Fruit fly (Drosophila melanogaster) whole organism, embryonic: ENCODE data around the gene nmo.

ENCODE experiments used
- Bdp1 ChIP-seq: fragments of 200-800 bp; sonication (Bioruptor generic); optimal IDR thresholded peaks from 3 replicates; lab custom pipeline; 2016; ENCODE audit warnings: missing biosample characterization, missing genetic modification characterization
- CG10267 ChIP-seq: fragments of 200-800 bp; sonication (Bioruptor generic); optimal IDR thresholded peaks from 2 replicates; lab custom pipeline; 2018; ENCODE audit warnings: missing biosample characterization, mild to moderate bottlenecking, missing genetic modification characterization, moderate library complexity
- CG10321 ChIP-seq: fragments of 200-800 bp; sonication (Bioruptor generic); IDR thresholded peaks from 2 replicates; pipeline ENCODE4 v1.3.6; 2022; ENCODE audit warnings: missing biosample characterization, missing genetic modification characterization
- CG10654 ChIP-seq: fragments of 200-800 bp; sonication (Bioruptor generic); optimal IDR thresholded peaks from 2 replicates; lab custom pipeline; 2016; ENCODE audit warnings: missing biosample characterization, missing genetic modification characterization
- CG11085 ChIP-seq: fragments of 200-800 bp; sonication (Bioruptor generic); IDR thresholded peaks from 2 replicates; pipeline ENCODE4 v1.3.6; 2022; ENCODE audit warnings: missing biosample characterization, missing genetic modification characterization
- CG12299 ChIP-seq: fragments of 200-800 bp; sonication (Bioruptor generic); optimal IDR thresholded peaks from 2 replicates; lab custom pipeline; 2018; ENCODE audit warnings: missing biosample characterization, mild to moderate bottlenecking, missing genetic modification characterization
- CG13424 ChIP-seq: fragments of 200-800 bp; sonication (Bioruptor generic); optimal IDR thresholded peaks from 2 replicates; lab custom pipeline; 2019; ENCODE audit warnings: missing biosample characterization, mild to moderate bottlenecking, missing genetic modification characterization, moderate library complexity
- CG14441 ChIP-seq: fragments of 200-800 bp; sonication (Bioruptor generic); IDR thresholded peaks from 2 replicates; pipeline ENCODE4 v1.3.6; 2022; ENCODE audit warnings: missing biosample characterization, missing genetic modification characterization
- CG15479 ChIP-seq: fragments of 200-800 bp; sonication (Bioruptor generic); optimal IDR thresholded peaks from 3 replicates; lab custom pipeline; 2019; ENCODE audit warnings: missing biosample characterization, mild to moderate bottlenecking, missing genetic modification characterization, moderate library complexity
- CG18262 ChIP-seq: fragments of 200-800 bp; optimal IDR thresholded peaks from 3 replicates; lab custom pipeline; 2019; ENCODE audit warnings: missing biosample characterization, mild to moderate bottlenecking, missing genetic modification characterization, moderate library complexity
- CG18619 ChIP-seq: fragments of 200-800 bp; sonication (Bioruptor generic); optimal IDR thresholded peaks from 3 replicates; lab custom pipeline; 2017; ENCODE audit warnings: missing biosample characterization, mild to moderate bottlenecking, missing genetic modification characterization
- CG2120 ChIP-seq: fragments of 200-800 bp; sonication (Bioruptor generic); optimal IDR thresholded peaks from 3 replicates; lab custom pipeline; 2016; ENCODE audit warnings: missing biosample characterization, missing genetic modification characterization
- CG31365 ChIP-seq: fragments of 200-800 bp; sonication (Bioruptor generic); optimal IDR thresholded peaks from 2 replicates; lab custom pipeline; 2018; ENCODE audit warnings: missing biosample characterization, mild to moderate bottlenecking, missing genetic modification characterization
- CG3163 ChIP-seq: fragments of 200-800 bp; sonication (Bioruptor generic); optimal IDR thresholded peaks from 3 replicates; lab custom pipeline; 2016; ENCODE audit warnings: missing biosample characterization, missing genetic modification characterization
- CG32772 ChIP-seq: fragments of 200-800 bp; sonication (Bioruptor generic); IDR thresholded peaks from 2 replicates; pipeline ENCODE4 v1.3.6; 2022; ENCODE audit warnings: missing biosample characterization, missing genetic modification characterization
- CG33213 ChIP-seq: fragments of 200-800 bp; sonication (Bioruptor generic); optimal IDR thresholded peaks from 3 replicates; lab custom pipeline; 2016; ENCODE audit warnings: missing biosample characterization, missing genetic modification characterization
- CG4282 ChIP-seq: fragments of 200-800 bp; sonication (Bioruptor generic); optimal IDR thresholded peaks from 2 replicates; lab custom pipeline; 2016; ENCODE audit warnings: missing biosample characterization, missing genetic modification characterization
- CG5953 ChIP-seq: fragments of 200-800 bp; sonication (Bioruptor generic); IDR thresholded peaks from 2 replicates; pipeline ENCODE4 v1.3.6; 2022; ENCODE audit warnings: missing biosample characterization, missing genetic modification characterization
- CG6765 ChIP-seq: fragments of 200-800 bp; sonication (Bioruptor generic); optimal IDR thresholded peaks from 3 replicates; lab custom pipeline; 2017; ENCODE audit warnings: missing biosample characterization, mild to moderate bottlenecking, missing genetic modification characterization
- Camta ChIP-seq: fragments of 200-800 bp; sonication (Bioruptor generic); optimal IDR thresholded peaks from 2 replicates; lab custom pipeline; 2016; ENCODE audit warnings: missing biosample characterization, missing genetic modification characterization
- Dbx ChIP-seq: fragments of 200-800 bp; sonication (Bioruptor generic); IDR thresholded peaks from 3 replicates; pipeline ENCODE4 v1.3.6; 2022; ENCODE audit warnings: missing biosample characterization, missing genetic modification characterization
- Hr51 ChIP-seq, 2 experiments: fragments of 200-800 bp; sonication (Bioruptor generic); optimal IDR thresholded peaks; 2 replicates in 1 of 2; 3 replicates in 1 of 2; lab custom pipeline; 2016 to 2018; ENCODE audit warnings: missing biosample characterization in 2 of 2, missing genetic modification characterization in 2 of 2, mild to moderate bottlenecking in 1 of 2, moderate library complexity in 1 of 2
- Lhr ChIP-seq: fragments of 200-800 bp; sonication (Bioruptor generic); optimal IDR thresholded peaks from 3 replicates; lab custom pipeline; 2017; ENCODE audit warnings: mild to moderate bottlenecking, missing biosample characterization, missing genetic modification reagents, missing genetic modification characterization
- Lim3 ChIP-seq: fragments of 200-800 bp; sonication (Bioruptor generic); IDR thresholded peaks from 2 replicates; pipeline ENCODE4 v1.3.6; 2022; ENCODE audit warnings: missing biosample characterization, missing genetic modification characterization
- Lpt ChIP-seq: fragments of >200 bp; optimal IDR thresholded peaks from 2 replicates; lab custom pipeline; 2018; ENCODE audit warnings: missing biosample characterization, missing genetic modification characterization
- NK7.1 ChIP-seq: fragments of 200-800 bp; sonication (Bioruptor generic); optimal IDR thresholded peaks from 3 replicates; lab custom pipeline; 2016; ENCODE audit warnings: missing biosample characterization, missing genetic modification characterization
- Poxn ChIP-seq: fragments of 200-800 bp; sonication (Bioruptor generic); IDR thresholded peaks from 2 replicates; pipeline ENCODE4 v1.3.6; 2022; ENCODE audit warnings: missing biosample characterization, missing genetic modification characterization
- Sry-δ ChIP-seq: fragments of 200-800 bp; sonication (Bioruptor generic); optimal IDR thresholded peaks from 2 replicates; lab custom pipeline; 2016; ENCODE audit warnings: missing biosample characterization, missing genetic modification characterization
- Usf ChIP-seq: fragments of 200-800 bp; sonication (Bioruptor generic); optimal IDR thresholded peaks from 2 replicates; lab custom pipeline; 2017; ENCODE audit warnings: missing genotype, missing biosample characterization, missing genetic modification characterization
- aop ChIP-seq: fragments of 200-800 bp; sonication (Bioruptor generic); IDR thresholded peaks from 2 replicates; pipeline ENCODE4 v1.3.6; 2022; ENCODE audit warnings: missing biosample characterization, missing genetic modification characterization
- croc ChIP-seq: fragments of 200-800 bp; sonication (Bioruptor generic); conservative IDR thresholded peaks from 3 replicates; pipeline ENCODE4 v1.3.6; 2022; ENCODE audit warnings: missing biosample characterization, missing genetic modification characterization
- dan ChIP-seq: fragments of 200-800 bp; sonication (Bioruptor generic); IDR thresholded peaks from 2 replicates; pipeline ENCODE4 v1.3.6; 2022; ENCODE audit warnings: missing biosample characterization, missing genetic modification characterization
- danr ChIP-seq: fragments of 200-800 bp; sonication (Bioruptor generic); IDR thresholded peaks from 2 replicates; pipeline ENCODE4 v1.3.6; 2022; ENCODE audit warnings: missing biosample characterization, missing genetic modification characterization
- en ChIP-seq: fragments of 200-800 bp; sonication (Bioruptor generic); optimal IDR thresholded peaks from 2 replicates; lab custom pipeline; 2016; ENCODE audit warnings: missing biosample characterization, missing genetic modification characterization
- eve ChIP-seq, 2 experiments: fragments of >200 bp; optimal IDR thresholded peaks; 2 replicates each; lab custom pipeline; 2017; ENCODE audit warnings: missing biosample characterization in 2 of 2, missing genetic modification characterization in 2 of 2
- fd96Cb ChIP-seq: fragments of 200-800 bp; sonication (Bioruptor generic); optimal IDR thresholded peaks from 2 replicates; lab custom pipeline; 2018; ENCODE audit warnings: missing biosample characterization, mild to moderate bottlenecking, missing genetic modification characterization, moderate library complexity
- fru ChIP-seq: fragments of >200 bp; optimal IDR thresholded peaks from 2 replicates; lab custom pipeline; 2017
- gcm ChIP-seq: fragments of 200-800 bp; sonication (Bioruptor generic); optimal IDR thresholded peaks from 2 replicates; lab custom pipeline; 2019; ENCODE audit warnings: missing biosample characterization, mild to moderate bottlenecking, missing genetic modification characterization, moderate library complexity
- gro ChIP-seq: fragments of 200-800 bp; sonication (Bioruptor generic); optimal IDR thresholded peaks from 2 replicates; lab custom pipeline; 2016; ENCODE audit warnings: missing biosample characterization, missing genetic modification characterization
- gt ChIP-seq: fragments of 200-800 bp; sonication (Bioruptor generic); IDR thresholded peaks from 2 replicates; pipeline ENCODE4 v1.3.6; 2022; ENCODE audit warnings: missing biosample characterization, missing genetic modification characterization
- h ChIP-seq: fragments of >200 bp; optimal IDR thresholded peaks from 2 replicates; lab custom pipeline; 2017
- ind ChIP-seq: fragments of 200-800 bp; sonication (Bioruptor generic); optimal IDR thresholded peaks from 3 replicates; lab custom pipeline; 2016; ENCODE audit warnings: missing biosample characterization, missing genetic modification characterization
- jing ChIP-seq: fragments of 200-800 bp; sonication (Bioruptor generic); optimal IDR thresholded peaks from 2 replicates; lab custom pipeline; 2018; ENCODE audit warnings: missing biosample characterization, mild to moderate bottlenecking, missing genetic modification characterization
- jumu ChIP-seq: fragments of 200-800 bp; sonication (Bioruptor generic); optimal IDR thresholded peaks from 3 replicates; lab custom pipeline; 2016; ENCODE audit warnings: missing biosample characterization, missing genetic modification characterization
- kah ChIP-seq: fragments of 200-800 bp; sonication (Bioruptor generic); optimal IDR thresholded peaks from 2 replicates; lab custom pipeline; 2018; ENCODE audit warnings: missing biosample characterization, mild to moderate bottlenecking, missing genetic modification characterization
- lab ChIP-seq: fragments of 200-800 bp; sonication (Bioruptor generic); optimal IDR thresholded peaks from 3 replicates; lab custom pipeline; 2017; ENCODE audit warnings: missing biosample characterization, missing genetic modification characterization, mild to moderate bottlenecking, moderate library complexity, missing genetic modification reagents
- lmd ChIP-seq: fragments of 200-800 bp; sonication (Bioruptor generic); IDR thresholded peaks from 2 replicates; pipeline ENCODE4 v1.3.6; 2022; ENCODE audit warnings: missing biosample characterization, missing genetic modification characterization
- oc ChIP-seq: fragments of 200-800 bp; sonication (Bioruptor generic); optimal IDR thresholded peaks from 2 replicates; lab custom pipeline; 2018; ENCODE audit warnings: missing biosample characterization, mild to moderate bottlenecking, missing genetic modification characterization, moderate library complexity
- sc ChIP-seq, 3 experiments: fragments of >200 bp in 2 of 3; fragments of 200-800 bp in 1 of 3; sonication (Bioruptor generic) in 1 of 3; optimal IDR thresholded peaks; 2 replicates in 2 of 3; 3 replicates in 1 of 3; lab custom pipeline; 2017; ENCODE audit warnings: mild to moderate bottlenecking in 1 of 3, missing biosample characterization in 1 of 3, missing genetic modification characterization in 1 of 3, missing genetic modification reagents in 1 of 3
- sisA ChIP-seq: fragments of 200-800 bp; sonication (Bioruptor generic); IDR thresholded peaks from 2 replicates; pipeline ENCODE4 v1.3.6; 2022; ENCODE audit warnings: missing biosample characterization, missing genetic modification characterization
- sqz ChIP-seq: fragments of 200-800 bp; sonication (Bioruptor generic); optimal IDR thresholded peaks from 3 replicates; lab custom pipeline; 2018; ENCODE audit warnings: missing biosample characterization, mild to moderate bottlenecking, missing genetic modification characterization
- wdn ChIP-seq: fragments of 200-800 bp; sonication (Bioruptor generic); IDR thresholded peaks from 2 replicates; pipeline ENCODE4 v1.3.6; 2022; ENCODE audit warnings: missing biosample characterization, missing genetic modification characterization
- zen2 ChIP-seq: fragments of 200-800 bp; sonication (Bioruptor generic); IDR thresholded peaks from 3 replicates; pipeline ENCODE4 v1.3.6; 2022; ENCODE audit warnings: missing biosample characterization, missing genetic modification characterization; ENCODE audit not compliant: partially characterized antibody

The nmo gene

dm6 chr3L:8077207-8077606, 98.4 kb downstream of the nmo start (continued):
- TF ChIP-seq gro (GFP tag; lab: Kevin White, UChicago) (peak; percentile 59), aop (GFP tag; lab: Robert Waterston, UW) (no peak), CG6765 (GFP tag; lab: Kevin White, UChicago) (no peak), CG2120 (peak; percentile 17), sisA (GFP tag; lab: Robert Waterston, UW) (no peak), Usf (GFP tag; lab: Kevin White, UChicago) (no peak), Dbx (GFP tag; lab: Robert Waterston, UW) (no peak), CG10321 (GFP tag; lab: Robert Waterston, UW) (no peak), jing (GFP tag; lab: Kevin White, UChicago) (no peak), CG10654 (GFP tag; lab: Kevin White, UChicago) (no peak), Lim3 (GFP tag; lab: Robert Waterston, UW) (no peak), danr (GFP tag; lab: Robert Waterston, UW) (no peak), CG13424 (no peak), CG14441 (GFP tag; lab: Robert Waterston, UW) (no peak), CG18619 (GFP tag; lab: Kevin White, UChicago) (no peak), sqz (GFP tag; lab: Kevin White, UChicago) (no peak), wdn (GFP tag; lab: Robert Waterston, UW) (no peak), CG18262 (tag; lab: Kevin White, UChicago) (no peak), oc (peak; percentile 18), jumu (GFP tag; lab: Kevin White, UChicago) (no peak), kah (GFP tag; lab: Kevin White, UChicago) (no peak), CG3163 (GFP tag; lab: Kevin White, UChicago) (peak; percentile 96), lmd (GFP tag; lab: Robert Waterston, UW) (no peak), CG11085 (GFP tag; lab: Robert Waterston, UW) (no peak), lab (GFP tag; lab: Kevin White, UChicago) (no peak), gcm (GFP tag; lab: Kevin White, UChicago) (no peak), CG12299 (tag; lab: Kevin White, UChicago) (no peak), sc (optimal IDR thresholded peaks at IDR 0.05; lab: Kevin White, UChicago) (no peak), sc (GFP tag; optimal IDR thresholded peaks at IDR 0.05; lab: Kevin White, UChicago) (no peak), CG5953 (GFP tag; lab: Robert Waterston, UW) (no peak), eve (GFP tag; optimal IDR thresholded peaks at IDR 0.05; lab: Kevin White, UChicago) (no peak), CG32772 (GFP tag; lab: Robert Waterston, UW) (no peak), dan (GFP tag; lab: Robert Waterston, UW) (no peak), zen2 (0 out of 3 replicates have a peak, but pooled peaks have one; percentile 38), fru (lab: Kevin White, UChicago) (no peak), fd96Cb (tag; lab: Kevin White, UChicago) (no peak), Sry-δ (GFP tag; lab: Kevin White, UChicago) (no peak), Poxn (no peak), Hr51 (GFP tag; optimal IDR thresholded peaks at IDR 0.05; lab: Kevin White, UChicago) (no peak), Lhr (GFP tag; lab: Kevin White, UChicago) (no peak), Lpt (GFP tag; lab: Kevin White, UChicago) (no peak), ind (GFP tag; lab: Kevin White, UChicago) (no peak), Camta (GFP tag; lab: Kevin White, UChicago) (no peak), en (no peak), gt (GFP tag; lab: Robert Waterston, UW) (no peak), NK7.1 (no peak), CG15479 (GFP tag; lab: Kevin White, UChicago) (no peak), croc (no peak), h (lab: Kevin White, UChicago) (no peak), CG33213 (GFP tag; lab: Kevin White, UChicago) (no peak), CG10267 (tag; lab: Kevin White, UChicago) (no peak), CG4282 (GFP tag; lab: Kevin White, UChicago) (no peak), Bdp1 (GFP tag; lab: Kevin White, UChicago) (no peak), CG31365 (tag; lab: Kevin White, UChicago) (no peak)
